Fruit fly (Drosophila melanogaster) whole organism, embryonic: ENCODE results near the gene CG10663.
A peak's percentile ranks its signal among the peaks of the same experiment; 100 is the strongest.

Experiments used
- ATbp ChIP-seq: fragments of 200-800 bp; sonication (Bioruptor generic); optimal IDR thresholded peaks from 2 replicates; lab custom pipeline; 2017; ENCODE audit warnings: missing biosample characterization, mild to moderate bottlenecking, missing genetic modification characterization, missing genetic modification reagents
- BtbVII ChIP-seq: fragments of 200-800 bp; sonication (Bioruptor generic); optimal IDR thresholded peaks from 3 replicates; lab custom pipeline; 2017; ENCODE audit warnings: missing biosample characterization, mild to moderate bottlenecking, missing genetic modification characterization
- CG10462 ChIP-seq: fragments of 200-800 bp; sonication (Bioruptor generic); optimal IDR thresholded peaks from 2 replicates; lab custom pipeline; 2016; ENCODE audit warnings: missing biosample characterization, missing genetic modification characterization
- CG11093 ChIP-seq: fragments of 200-800 bp; sonication (Bioruptor generic); IDR thresholded peaks from 3 replicates; pipeline ENCODE4 v1.3.6; 2022; ENCODE audit warnings: missing biosample characterization, missing genetic modification characterization
- CG11247 ChIP-seq: fragments of 200-800 bp; sonication (Bioruptor generic); IDR thresholded peaks from 2 replicates; pipeline ENCODE4 v1.3.6; 2022; ENCODE audit warnings: missing biosample characterization, missing genetic modification characterization
- CG11456 ChIP-seq: fragments of 200-800 bp; sonication (Bioruptor generic); IDR thresholded peaks from 3 replicates; pipeline ENCODE4 v1.3.6; 2022; ENCODE audit warnings: missing biosample characterization, missing genetic modification characterization
- CG11723 ChIP-seq: fragments of 200-800 bp; sonication (Bioruptor generic); optimal IDR thresholded peaks from 2 replicates; lab custom pipeline; 2017; ENCODE audit warnings: missing biosample characterization, mild to moderate bottlenecking, missing genetic modification characterization
- CG12071 ChIP-seq: fragments of 200-800 bp; sonication (Bioruptor generic); optimal IDR thresholded peaks from 3 replicates; lab custom pipeline; 2018; ENCODE audit warnings: missing biosample characterization, mild to moderate bottlenecking, missing genetic modification characterization
- CG12391 ChIP-seq: fragments of 200-800 bp; sonication (Bioruptor generic); optimal IDR thresholded peaks from 3 replicates; lab custom pipeline; 2018; ENCODE audit warnings: missing biosample characterization, mild to moderate bottlenecking, missing genetic modification characterization, moderate library complexity
- CG13775 ChIP-seq: fragments of 200-800 bp; sonication (Bioruptor generic); optimal IDR thresholded peaks from 3 replicates; lab custom pipeline; 2017; ENCODE audit warnings: missing biosample characterization, mild to moderate bottlenecking, missing genetic modification characterization
- CG14014 ChIP-seq: fragments of 200-800 bp; sonication (Bioruptor generic); IDR thresholded peaks from 2 replicates; pipeline ENCODE4 v1.3.6; 2022; ENCODE audit warnings: missing biosample characterization, missing genetic modification characterization
- CG14441 ChIP-seq: fragments of 200-800 bp; sonication (Bioruptor generic); IDR thresholded peaks from 2 replicates; pipeline ENCODE4 v1.3.6; 2022; ENCODE audit warnings: missing biosample characterization, missing genetic modification characterization
- CG17328 ChIP-seq: fragments of 200-800 bp; sonication (Bioruptor generic); IDR thresholded peaks from 2 replicates; pipeline ENCODE4 v1.3.6; 2022; ENCODE audit warnings: missing biosample characterization, missing genetic modification characterization
- CG43689 ChIP-seq: fragments of 200-800 bp; sonication (Bioruptor generic); IDR thresholded peaks from 2 replicates; pipeline ENCODE4 v1.3.6; 2022; ENCODE audit warnings: missing biosample characterization, missing genetic modification characterization
- CG4617 ChIP-seq: fragments of 200-800 bp; sonication (Bioruptor generic); optimal IDR thresholded peaks from 3 replicates; lab custom pipeline; 2016; ENCODE audit warnings: missing biosample characterization, missing genetic modification characterization, borderline replicate concordance
- CG4730 ChIP-seq: fragments of 200-800 bp; sonication (Bioruptor generic); IDR thresholded peaks from 2 replicates; pipeline ENCODE4 v1.3.6; 2022; ENCODE audit warnings: missing biosample characterization, missing genetic modification characterization
- CG7786 ChIP-seq: fragments of 200-800 bp; sonication (Bioruptor generic); optimal IDR thresholded peaks from 2 replicates; lab custom pipeline; 2016; ENCODE audit warnings: missing biosample characterization, missing genetic modification characterization
- CG7839 ChIP-seq: fragments of 200-800 bp; sonication (Bioruptor generic); optimal IDR thresholded peaks from 3 replicates; lab custom pipeline; 2018; ENCODE audit warnings: missing biosample characterization, mild to moderate bottlenecking, missing genetic modification characterization, moderate library complexity
- CG9437 ChIP-seq: fragments of 200-800 bp; sonication (Bioruptor generic); optimal IDR thresholded peaks from 2 replicates; lab custom pipeline; 2018; ENCODE audit warnings: missing biosample characterization, mild to moderate bottlenecking, missing genetic modification characterization
- Dll ChIP-seq: fragments of 200-800 bp; sonication (Bioruptor generic); IDR thresholded peaks from 4 replicates; pipeline ENCODE4 v1.3.6; 2022; ENCODE audit warnings: missing biosample characterization, missing genetic modification characterization; ENCODE audit not compliant: partially characterized antibody
- Drgx ChIP-seq: fragments of 200-800 bp; sonication (Bioruptor generic); IDR thresholded peaks from 2 replicates; pipeline ENCODE4 v1.3.6; 2022; ENCODE audit warnings: missing biosample characterization, missing genetic modification characterization
- HLHmδ ChIP-seq: fragments of 200-800 bp; sonication (Bioruptor generic); optimal IDR thresholded peaks from 2 replicates; lab custom pipeline; 2018; ENCODE audit warnings: missing biosample characterization, mild to moderate bottlenecking, missing genetic modification characterization, moderate library complexity
- Hand ChIP-seq: fragments of 200-800 bp; sonication (Bioruptor generic); optimal IDR thresholded peaks from 2 replicates; lab custom pipeline; 2017; ENCODE audit warnings: mild to moderate bottlenecking, missing biosample characterization, missing genetic modification reagents, missing genetic modification characterization
- Hey ChIP-seq: fragments of 200-800 bp; sonication (Bioruptor generic); optimal IDR thresholded peaks from 3 replicates; lab custom pipeline; 2018; ENCODE audit warnings: missing biosample characterization, mild to moderate bottlenecking, missing genetic modification characterization
- Jarid2 ChIP-seq: fragments of 200-800 bp; sonication (Bioruptor generic); optimal IDR thresholded peaks from 3 replicates; lab custom pipeline; 2017; ENCODE audit warnings: mild to moderate bottlenecking, missing biosample characterization, missing genetic modification reagents, missing genetic modification characterization
- Meics ChIP-seq: fragments of 200-800 bp; sonication (Bioruptor generic); optimal IDR thresholded peaks from 2 replicates; lab custom pipeline; 2017; ENCODE audit warnings: missing biosample characterization, mild to moderate bottlenecking, missing genetic modification characterization
- Myb ChIP-seq: fragments of 200-800 bp; sonication (Bioruptor generic); optimal IDR thresholded peaks from 2 replicates; lab custom pipeline; 2016; ENCODE audit warnings: missing biosample characterization, missing genetic modification characterization
- NC2α ChIP-seq: fragments of 200-800 bp; sonication (Bioruptor generic); optimal IDR thresholded peaks from 2 replicates; lab custom pipeline; 2016; ENCODE audit warnings: missing biosample characterization, missing genetic modification characterization
- Nf-YC ChIP-seq: fragments of 200-800 bp; optimal IDR thresholded peaks from 3 replicates; lab custom pipeline; 2019; ENCODE audit warnings: missing biosample characterization, mild to moderate bottlenecking, missing genetic modification characterization, moderate library complexity
- Sry-β ChIP-seq: fragments of 200-800 bp; sonication (Bioruptor generic); optimal IDR thresholded peaks from 2 replicates; lab custom pipeline; 2018; ENCODE audit warnings: missing biosample characterization, mild to moderate bottlenecking, missing genetic modification characterization, moderate library complexity
- ato ChIP-seq: fragments of 200-800 bp; sonication (Bioruptor generic); IDR thresholded peaks from 2 replicates; pipeline ENCODE4 v1.3.6; 2022; ENCODE audit warnings: missing biosample characterization, missing genetic modification characterization; ENCODE audit not compliant: partially characterized antibody
- chif ChIP-seq, 2 experiments: fragments of 200-800 bp; sonication (Bioruptor generic); optimal IDR thresholded peaks; 3 replicates each; lab custom pipeline; 2016; ENCODE audit warnings: missing biosample characterization in 2 of 2, missing genetic modification characterization in 2 of 2
- chinmo ChIP-seq: fragments of 200-800 bp; sonication (Bioruptor generic); IDR thresholded peaks from 4 replicates; pipeline ENCODE4 v1.3.6; 2022; ENCODE audit warnings: missing biosample characterization, missing genetic modification characterization; ENCODE audit not compliant: partially characterized antibody
- da ChIP-seq: fragments of 200-800 bp; sonication (Bioruptor generic); optimal IDR thresholded peaks from 2 replicates; lab custom pipeline; 2016; ENCODE audit warnings: missing biosample characterization, missing genetic modification characterization
- disco-r ChIP-seq: fragments of 200-800 bp; sonication (Bioruptor generic); optimal IDR thresholded peaks from 2 replicates; lab custom pipeline; 2016; ENCODE audit warnings: missing biosample characterization, missing genetic modification characterization
- esg ChIP-seq: fragments of 200-800 bp; sonication (Bioruptor generic); conservative IDR thresholded peaks from 2 replicates; pipeline ENCODE4 v1.3.6; 2022; ENCODE audit warnings: missing biosample characterization, missing genetic modification characterization
- eyg ChIP-seq: fragments of 200-800 bp; sonication (Bioruptor generic); optimal IDR thresholded peaks from 3 replicates; lab custom pipeline; 2016; ENCODE audit warnings: missing biosample characterization, missing genetic modification characterization
- fd102C ChIP-seq: fragments of 200-800 bp; sonication (Bioruptor generic); optimal IDR thresholded peaks from 2 replicates; lab custom pipeline; 2018; ENCODE audit warnings: missing biosample characterization, mild to moderate bottlenecking, missing genetic modification characterization, moderate library complexity
- fd64A ChIP-seq: fragments of 200-800 bp; sonication (Bioruptor generic); optimal IDR thresholded peaks from 3 replicates; lab custom pipeline; 2018; ENCODE audit warnings: missing biosample characterization, mild to moderate bottlenecking, missing genetic modification characterization
- fru ChIP-seq: fragments of >200 bp; optimal IDR thresholded peaks from 2 replicates; lab custom pipeline; 2017
- gfzf ChIP-seq: fragments of 200-800 bp; sonication (Bioruptor generic); optimal IDR thresholded peaks from 2 replicates; lab custom pipeline; 2016; ENCODE audit warnings: missing biosample characterization, mild to moderate bottlenecking, missing genetic modification characterization, moderate library complexity
- ind ChIP-seq: fragments of 200-800 bp; sonication (Bioruptor generic); optimal IDR thresholded peaks from 3 replicates; lab custom pipeline; 2016; ENCODE audit warnings: missing biosample characterization, missing genetic modification characterization
- lola ChIP-seq, 3 experiments: fragments of >200 bp in 2 of 3; fragments of 200-800 bp in 1 of 3; sonication (Bioruptor generic) in 1 of 3; optimal IDR thresholded peaks; 2 replicates each; lab custom pipeline; 2017 to 2019; ENCODE audit warnings: missing biosample characterization in 3 of 3, missing genetic modification characterization in 3 of 3, mild to moderate bottlenecking in 1 of 3, moderate library complexity in 1 of 3
- mam ChIP-seq: fragments of 200-800 bp; sonication (Bioruptor generic); optimal IDR thresholded peaks from 3 replicates; lab custom pipeline; 2016; ENCODE audit warnings: missing biosample characterization, missing genetic modification characterization
- onecut ChIP-seq: fragments of 200-800 bp; sonication (Bioruptor generic); IDR thresholded peaks from 2 replicates; pipeline ENCODE4 v1.3.6; 2022; ENCODE audit warnings: missing biosample characterization, missing genetic modification characterization
- otp ChIP-seq: fragments of 200-800 bp; sonication (Bioruptor generic); IDR thresholded peaks from 3 replicates; pipeline ENCODE4, ENCODE4 v1.3.6; 2022; ENCODE audit warnings: missing biosample characterization, missing genetic modification characterization
- pnt ChIP-seq: fragments of 200-800 bp; sonication (Bioruptor generic); optimal IDR thresholded peaks from 3 replicates; lab custom pipeline; 2016; ENCODE audit warnings: missing biosample characterization, missing genetic modification characterization
- sens-2 ChIP-seq: fragments of 200-800 bp; sonication (Bioruptor generic); IDR thresholded peaks from 2 replicates; pipeline ENCODE4 v1.3.6; 2022; ENCODE audit warnings: missing biosample characterization, missing genetic modification characterization
- sob ChIP-seq: fragments of 200-800 bp; sonication (Bioruptor generic); IDR thresholded peaks from 2 replicates; pipeline ENCODE4 v1.3.6; 2022; ENCODE audit warnings: missing biosample characterization, missing genetic modification characterization
- usp ChIP-seq: fragments of >200 bp; optimal IDR thresholded peaks from 2 replicates; lab custom pipeline; 2017; ENCODE audit warnings: missing biosample characterization, missing genetic modification characterization
- vnd ChIP-seq: fragments of 200-800 bp; sonication (Bioruptor generic); IDR thresholded peaks from 3 replicates; pipeline ENCODE4 v1.3.6; 2022; ENCODE audit warnings: missing biosample characterization, missing genetic modification characterization; ENCODE audit not compliant: partially characterized antibody

The CG10663 gene

DNA sequence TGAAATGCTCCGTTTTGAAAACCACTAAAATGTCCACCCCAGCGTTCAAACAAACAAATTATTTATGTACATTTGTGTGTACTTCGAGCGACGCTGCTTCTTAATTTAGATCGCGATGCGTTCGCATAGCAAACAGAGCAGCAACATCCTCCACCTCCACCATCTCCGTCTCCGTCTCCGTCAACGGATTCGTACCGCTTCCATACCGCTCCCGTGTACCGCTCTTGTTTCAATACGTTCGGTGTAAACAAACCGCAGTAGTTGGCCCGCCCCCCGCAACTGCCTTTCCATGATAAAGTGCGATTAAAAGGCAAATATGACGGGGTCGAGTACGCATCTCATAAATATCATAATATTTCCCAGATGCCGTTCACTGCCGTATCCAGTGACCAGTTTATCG lies 2.6 kb downstream of the CG10663 start, which contains the start of gene CG33725 (continued):
- TF ChIP-seq chinmo (GFP tag; lab: Robert Waterston, UW) = no peak
- TF ChIP-seq gfzf (GFP tag; lab: Kevin White, UChicago) = no peak
- TF ChIP-seq BtbVII (GFP tag; lab: Kevin White, UChicago) = no peak
- TF ChIP-seq Hey (tag; lab: Kevin White, UChicago) = no peak
- TF ChIP-seq Drgx (GFP tag; lab: Robert Waterston, UW) = peak; percentile 30; the same call in 1 of the 2 replicates
- peak; percentile 28; the same call in 1 of the 2 replicates for TF ChIP-seq CG14014 (GFP tag; lab: Robert Waterston, UW)
- TF ChIP-seq Nf-YC (tag; lab: Kevin White, UChicago) = no peak
- peak in 1 of 2 experiments; percentile 1 for TF ChIP-seq chif (GFP tag; optimal IDR thresholded peaks at IDR 0.05; lab: Kevin White, UChicago)
- no peak for TF ChIP-seq fru (lab: Kevin White, UChicago)
- no peak for TF ChIP-seq mam (GFP tag; lab: Kevin White, UChicago)
- no peak for TF ChIP-seq CG10462 (GFP tag; lab: Kevin White, UChicago)
- no peak for TF ChIP-seq Hand (GFP tag; lab: Kevin White, UChicago)
- no peak for TF ChIP-seq disco-r (GFP tag; lab: Kevin White, UChicago)
- TF ChIP-seq sob (GFP tag; lab: Robert Waterston, UW) = 0 out of 2 replicates have a peak, but pooled peaks have one; percentile 45
- no peak for TF ChIP-seq CG11247 (GFP tag; lab: Robert Waterston, UW)
- TF ChIP-seq Jarid2 (GFP tag; lab: Kevin White, UChicago) = no peak
- TF ChIP-seq ATbp = no peak
- no peak for TF ChIP-seq Myb (GFP tag; lab: Kevin White, UChicago)
- TF ChIP-seq Sry-β (GFP tag; lab: Kevin White, UChicago) = no peak
- no peak; the same call in 2 of the 3 replicates for TF ChIP-seq CG11093 (GFP tag; lab: Robert Waterston, UW)
- TF ChIP-seq Dll = no peak
- TF ChIP-seq onecut = no peak
- TF ChIP-seq sens-2 = no peak
- TF ChIP-seq CG13775 (GFP tag; lab: Kevin White, UChicago) = no peak
- TF ChIP-seq CG17328 (GFP tag; lab: Robert Waterston, UW) = peak; percentile 33; the same call in 1 of the 2 replicates
- no peak for TF ChIP-seq lola (GFP tag; optimal IDR thresholded peaks at IDR 0.05; lab: Kevin White, UChicago)
- no peak for TF ChIP-seq Meics
- TF ChIP-seq otp (GFP tag; lab: Robert Waterston, UW) = 0 out of 3 replicates have a peak, but pooled peaks have one; percentile 53
- TF ChIP-seq vnd (GFP tag; lab: Robert Waterston, UW) = no peak
- TF ChIP-seq NC2α (GFP tag; lab: Kevin White, UChicago) = no peak
- TF ChIP-seq CG11723 (GFP tag; lab: Kevin White, UChicago) = no peak
- no peak for TF ChIP-seq CG9437 (GFP tag; lab: Kevin White, UChicago)
- TF ChIP-seq CG12071 (GFP tag; lab: Kevin White, UChicago) = no peak
- TF ChIP-seq CG4617 (GFP tag; lab: Kevin White, UChicago) = no peak
- TF ChIP-seq CG4730 (GFP tag; lab: Robert Waterston, UW) = no peak
- no peak for TF ChIP-seq CG7786 (GFP tag; lab: Kevin White, UChicago)
- no peak for TF ChIP-seq da (GFP tag; lab: Kevin White, UChicago)
- TF ChIP-seq pnt (GFP tag; lab: Kevin White, UChicago) = no peak
- TF ChIP-seq eyg (GFP tag; lab: Kevin White, UChicago) = peak; percentile 31
- no peak for TF ChIP-seq CG12391
- no peak for TF ChIP-seq esg (GFP tag; lab: Robert Waterston, UW)
- TF ChIP-seq fd102C (GFP tag; lab: Kevin White, UChicago) = no peak
- TF ChIP-seq HLHmδ = peak; percentile 55
- TF ChIP-seq CG11456 (GFP tag; lab: Robert Waterston, UW) = no peak
- TF ChIP-seq CG14441 (GFP tag; lab: Robert Waterston, UW) = no peak
- TF ChIP-seq fd64A (GFP tag; lab: Kevin White, UChicago) = peak; percentile 2
- no peak for TF ChIP-seq ato (GFP tag; lab: Robert Waterston, UW)
- no peak for TF ChIP-seq usp (GFP tag; lab: Kevin White, UChicago)
- TF ChIP-seq ind (GFP tag; lab: Kevin White, UChicago) = no peak
- TF ChIP-seq CG7839 (tag; lab: Kevin White, UChicago) = no peak
- 0 out of 2 replicates have a peak, but pooled peaks have one; percentile 17 for TF ChIP-seq CG43689
